Fruit fly (Drosophila melanogaster): ENCODE results near the gene CG1983.
A peak's percentile ranks its signal among the peaks of the same experiment; 100 is the strongest.

Gene CG1983

DNA sequence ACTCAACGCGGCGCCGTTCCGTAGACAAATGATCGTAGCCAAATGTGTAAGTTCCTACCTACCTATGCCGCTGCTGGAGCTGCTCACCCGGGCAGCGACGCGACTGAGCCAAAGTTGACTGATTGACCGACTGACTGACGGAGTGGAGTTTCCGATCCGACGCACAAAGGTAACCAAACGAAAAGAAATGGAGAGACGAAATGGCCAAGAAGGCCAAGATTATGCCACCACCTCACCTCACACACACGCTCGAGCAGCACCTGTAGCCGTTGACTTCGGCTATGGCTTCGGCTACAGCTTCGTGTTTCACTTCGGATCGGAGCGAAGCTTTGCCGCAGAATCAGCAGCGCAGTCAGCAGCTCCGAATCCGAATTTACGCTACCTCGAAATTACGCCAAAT lies 13.5 kb upstream of the CG1983 start, which contains the start of gene CG9747:
Gene CG9747, minus strand, starts transcription at position 206 of the 400 bp plus-strand sequence.
- TF ChIP-seq Hr78 (GFP tag; optimal IDR thresholded peaks at IDR 0.05), result no peak
- no peak for TF ChIP-seq OdsH (GFP tag; optimal IDR thresholded peaks at IDR 0.05)
- TF ChIP-seq ey (GFP tag; optimal IDR thresholded peaks at IDR 0.05), result no peak
- no peak for TF ChIP-seq Hnf4 (GFP tag; optimal IDR thresholded peaks at IDR 0.05)
- no peak for TF ChIP-seq Dfd (GFP tag; optimal IDR thresholded peaks at IDR 0.05)
- no peak for TF ChIP-seq dmrt93B (GFP tag; optimal IDR thresholded peaks at IDR 0.05)
- no peak for TF ChIP-seq Myc (optimal IDR thresholded peaks at IDR 0.05)
- no peak for TF ChIP-seq HLH106 (tag; optimal IDR thresholded peaks at IDR 0.05)
- TF ChIP-seq foxo (GFP tag; optimal IDR thresholded peaks at IDR 0.05), result no peak
- no peak for TF ChIP-seq Abd-B (GFP tag; optimal IDR thresholded peaks at IDR 0.05)
- no peak for TF ChIP-seq GATAd (GFP tag; optimal IDR thresholded peaks at IDR 0.05)
- no peak for TF ChIP-seq jim (GFP tag; optimal IDR thresholded peaks at IDR 0.05)
- TF ChIP-seq pan (optimal IDR thresholded peaks at IDR 0.05), result no peak
- no peak for TF ChIP-seq Vsx2 (GFP tag; optimal IDR thresholded peaks at IDR 0.05; ENCODE audit: partially characterized antibody)
- TF ChIP-seq brk (GFP tag; optimal IDR thresholded peaks at IDR 0.05), result no peak
- no peak for TF ChIP-seq N (GFP tag; optimal IDR thresholded peaks at IDR 0.05)
- TF ChIP-seq Jra (GFP tag; optimal IDR thresholded peaks at IDR 0.05), result no peak
- no peak for TF ChIP-seq h (GFP tag; optimal IDR thresholded peaks at IDR 0.05)
- no peak for TF ChIP-seq Hr83 (GFP tag; optimal IDR thresholded peaks at IDR 0.05; ENCODE audit: poor library complexity, severe bottlenecking)

DNA sequence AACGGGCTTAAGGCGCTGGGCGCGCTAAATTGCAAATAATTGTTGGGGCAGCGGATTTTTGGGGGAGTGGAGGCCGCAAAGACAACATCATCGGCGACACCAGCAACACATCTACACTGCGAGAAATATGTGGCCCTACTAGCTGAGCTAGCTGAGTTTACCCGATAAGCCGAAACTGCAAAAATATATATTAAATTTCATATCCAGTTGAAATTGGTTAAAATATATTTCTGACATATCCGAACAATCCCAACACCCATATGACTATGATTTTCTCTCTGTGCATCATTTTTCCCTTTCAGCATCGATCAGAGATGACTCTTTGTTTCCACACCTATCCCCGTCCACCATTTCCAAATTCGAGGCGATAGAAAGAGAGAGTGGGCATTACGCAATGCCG lies 12.3 kb upstream of the CG1983 start:
- TF ChIP-seq Mio (GFP tag; optimal IDR thresholded peaks at IDR 0.05), result no peak
- TF ChIP-seq Vsx2 (GFP tag; optimal IDR thresholded peaks at IDR 0.05; ENCODE audit: partially characterized antibody), result no peak
- no peak for TF ChIP-seq dl (GFP tag; optimal IDR thresholded peaks at IDR 0.05; ENCODE audit: insufficient read depth in 1 of 2, partially characterized antibody in 2 of 2)
- peak; percentile 32 for TF ChIP-seq Hnf4 (GFP tag; optimal IDR thresholded peaks at IDR 0.05)
- TF ChIP-seq sage (GFP tag; optimal IDR thresholded peaks at IDR 0.05), result no peak
- TF ChIP-seq OdsH (GFP tag; optimal IDR thresholded peaks at IDR 0.05), result peak; percentile 46
- no peak for TF ChIP-seq N (GFP tag; optimal IDR thresholded peaks at IDR 0.05)
- no peak for TF ChIP-seq CG9705 (GFP tag; optimal IDR thresholded peaks at IDR 0.05)
- TF ChIP-seq ey (GFP tag; optimal IDR thresholded peaks at IDR 0.05), result peak; percentile 63
- peak; percentile 62 for TF ChIP-seq HLH106 (tag; optimal IDR thresholded peaks at IDR 0.05)
- TF ChIP-seq lola (GFP tag; optimal IDR thresholded peaks at IDR 0.05), result no peak
- peak; percentile 69 for TF ChIP-seq fru (GFP tag; optimal IDR thresholded peaks at IDR 0.05)
- no peak for TF ChIP-seq Dif (GFP tag; optimal IDR thresholded peaks at IDR 0.05; ENCODE audit: partially characterized antibody)
- peak; percentile 36 for TF ChIP-seq CG32264 (GFP tag; optimal IDR thresholded peaks at IDR 0.05)
- TF ChIP-seq woc (GFP tag; optimal IDR thresholded peaks at IDR 0.05), result peak; percentile 17
- TF ChIP-seq h (GFP tag; optimal IDR thresholded peaks at IDR 0.05), result peak; percentile 76
- no peak for TF ChIP-seq Hr83 (GFP tag; optimal IDR thresholded peaks at IDR 0.05; ENCODE audit: poor library complexity, severe bottlenecking)
- no peak for TF ChIP-seq dmrt93B (GFP tag; optimal IDR thresholded peaks at IDR 0.05)
- no peak for TF ChIP-seq Myc (optimal IDR thresholded peaks at IDR 0.05)
- TF ChIP-seq psq (GFP tag; optimal IDR thresholded peaks at IDR 0.05), result peak; percentile 44
- TF ChIP-seq jim (GFP tag; optimal IDR thresholded peaks at IDR 0.05), result no peak
- TF ChIP-seq brk (GFP tag; optimal IDR thresholded peaks at IDR 0.05), result no peak
- TF ChIP-seq dsf (GFP tag; optimal IDR thresholded peaks at IDR 0.05; ENCODE audit: borderline replicate concordance), result no peak
- no peak for TF ChIP-seq usp (GFP tag; optimal IDR thresholded peaks at IDR 0.05)
- no peak for TF ChIP-seq CrebA (GFP tag; optimal IDR thresholded peaks at IDR 0.05; ENCODE audit: borderline replicate concordance)
- no peak for TF ChIP-seq Hr78 (GFP tag; optimal IDR thresholded peaks at IDR 0.05)
- no peak for TF ChIP-seq Jra (GFP tag; optimal IDR thresholded peaks at IDR 0.05)
- peak; percentile 67 for TF ChIP-seq br (GFP tag; optimal IDR thresholded peaks at IDR 0.05)
- TF ChIP-seq foxo (GFP tag; optimal IDR thresholded peaks at IDR 0.05), result peak in 1 of 2 experiments; percentile 67
- TF ChIP-seq Abd-B (GFP tag; optimal IDR thresholded peaks at IDR 0.05), result no peak
- TF ChIP-seq Sp1 (GFP tag; optimal IDR thresholded peaks at IDR 0.05), result peak; percentile 39
- no peak for TF ChIP-seq Rel (GFP tag; optimal IDR thresholded peaks at IDR 0.05)
- no peak for TF ChIP-seq Rel (tag; optimal IDR thresholded peaks at IDR 0.05)
- TF ChIP-seq sv (GFP tag; optimal IDR thresholded peaks at IDR 0.05), result peak; percentile 48
- TF ChIP-seq tai (GFP tag; optimal IDR thresholded peaks at IDR 0.05), result no peak
- no peak for TF ChIP-seq Dfd (GFP tag; optimal IDR thresholded peaks at IDR 0.05)
- no peak for TF ChIP-seq GATAd (GFP tag; optimal IDR thresholded peaks at IDR 0.05)
- no peak for TF ChIP-seq pan (optimal IDR thresholded peaks at IDR 0.05)
- peak; percentile 63 for TF ChIP-seq rgr (GFP tag; optimal IDR thresholded peaks at IDR 0.05)

Data from whole organism, wandering third instar larva.